Fruit fly (Drosophila melanogaster) whole organism, larva: ENCODE data around the gene CG17726.

Experiments
- noc ChIP-seq: fragments of 200-800 bp; sonication (Bioruptor generic); optimal IDR thresholded peaks from 3 replicates; lab custom pipeline; 2019; ENCODE audit warnings: missing biosample characterization, mild to moderate bottlenecking, missing genetic modification characterization, moderate library complexity

Gene CG17726

DNA sequence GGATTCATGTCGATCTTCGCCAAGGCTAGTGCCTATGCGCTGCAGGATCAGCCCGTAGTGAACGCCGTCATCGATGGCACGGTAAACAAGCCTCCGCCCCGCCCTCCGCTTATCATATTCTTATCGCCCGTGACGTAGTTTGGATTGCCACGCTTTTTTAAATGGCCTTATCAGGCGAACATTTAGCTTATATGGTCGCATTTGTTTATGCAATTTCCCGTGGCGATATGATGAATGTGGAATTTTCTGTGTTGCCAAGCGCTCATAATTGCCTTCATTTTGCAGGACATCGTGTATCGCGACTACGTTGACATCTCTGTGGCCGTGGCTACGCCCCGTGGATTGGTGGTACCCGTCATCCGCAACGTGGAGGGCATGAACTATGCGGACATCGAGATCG is 19.2 kb downstream of the CG17726 start:
- no peak for TF ChIP-seq noc (tag; lab: Kevin White, UChicago)

DNA sequence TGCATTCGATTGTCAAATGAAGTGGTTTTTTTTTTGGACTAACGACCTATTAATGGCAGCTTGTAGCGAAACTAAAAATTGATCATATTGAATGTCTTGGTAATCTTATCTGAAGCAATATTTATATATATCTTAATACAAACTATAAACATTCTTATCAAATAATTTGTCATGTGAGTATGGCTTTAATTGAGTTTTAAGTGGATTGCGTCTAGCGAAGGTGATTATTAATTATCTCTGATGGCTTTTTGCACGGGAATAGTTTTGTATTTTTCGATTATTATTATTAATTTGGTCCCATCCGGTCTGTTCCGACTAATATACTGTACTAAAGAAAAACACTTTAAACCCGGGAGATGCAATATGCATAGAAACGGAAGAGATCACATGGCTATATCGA is 20.3 kb downstream of the CG17726 start:
- no peak for TF ChIP-seq noc (tag; lab: Kevin White, UChicago)

DNA sequence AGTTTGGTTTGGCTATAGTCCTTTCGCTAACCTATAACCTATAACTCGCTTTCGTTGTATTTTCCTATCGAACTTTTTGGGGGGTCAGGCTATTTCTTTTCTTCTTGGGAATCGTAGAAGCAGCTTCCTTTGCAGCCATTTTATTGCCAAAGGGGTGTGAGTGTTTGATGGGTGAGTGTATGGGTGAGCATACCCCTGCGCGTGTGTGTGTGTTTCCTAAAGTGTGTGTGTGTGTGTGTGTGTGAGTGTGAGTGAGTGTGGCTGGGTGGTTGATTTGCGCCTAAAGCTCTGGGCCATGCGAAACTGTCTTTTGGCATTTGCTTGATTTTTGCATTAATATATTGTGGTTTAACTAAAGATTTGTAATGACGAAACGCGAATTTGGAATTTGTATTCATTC is 27.2 kb downstream of the CG17726 start:
- no peak for TF ChIP-seq noc (tag; lab: Kevin White, UChicago)

DNA sequence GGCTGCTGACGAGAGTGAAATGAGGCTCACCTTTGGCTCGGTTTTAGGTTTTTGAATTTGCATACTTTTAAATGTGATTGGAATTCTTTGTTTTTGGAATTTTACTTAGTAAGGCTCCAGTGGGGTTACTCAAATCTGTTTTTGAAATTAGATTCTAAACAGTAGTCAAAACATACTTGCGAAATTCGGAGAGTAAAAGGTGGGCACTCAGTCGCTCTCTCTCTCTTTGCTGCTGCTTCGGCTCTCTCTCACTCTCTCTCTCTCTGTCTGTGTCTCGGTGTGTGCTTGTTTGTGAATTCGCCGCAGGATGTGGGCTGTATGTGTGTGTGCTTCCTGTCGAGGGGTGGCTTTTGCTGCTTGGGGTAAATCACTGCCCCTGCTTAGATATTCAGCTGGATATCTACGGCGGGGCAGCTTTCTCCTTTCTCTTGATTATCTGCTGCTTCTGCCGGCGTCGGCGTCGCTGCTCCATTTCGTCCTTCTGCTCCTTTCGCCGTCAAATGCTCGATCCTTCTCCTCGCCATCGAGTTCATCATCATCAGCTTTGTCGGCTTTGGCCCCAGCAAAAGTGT is 27.9 kb downstream of the CG17726 start:
- TF ChIP-seq noc (tag; lab: Kevin White, UChicago): no peak

DNA sequence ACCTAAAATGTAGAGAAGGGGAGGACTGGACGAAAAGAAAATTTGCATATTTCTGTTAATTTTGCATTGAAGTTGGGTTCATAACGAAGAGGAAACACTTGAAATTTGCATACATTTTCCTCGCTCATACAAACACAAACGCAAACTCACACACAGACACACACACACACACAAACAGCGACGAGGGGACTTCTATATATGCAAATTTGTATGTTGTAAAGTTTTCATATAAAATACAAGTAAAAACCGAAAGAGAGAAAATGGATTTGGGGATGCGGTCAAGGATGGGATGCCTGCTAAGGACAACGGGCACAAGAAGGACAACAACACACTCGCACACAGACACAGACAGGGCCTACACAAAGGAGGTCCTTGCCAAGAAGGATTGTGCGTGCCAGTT is 31.0 kb downstream of the CG17726 start:
- TF ChIP-seq noc (tag; lab: Kevin White, UChicago): no peak

DNA sequence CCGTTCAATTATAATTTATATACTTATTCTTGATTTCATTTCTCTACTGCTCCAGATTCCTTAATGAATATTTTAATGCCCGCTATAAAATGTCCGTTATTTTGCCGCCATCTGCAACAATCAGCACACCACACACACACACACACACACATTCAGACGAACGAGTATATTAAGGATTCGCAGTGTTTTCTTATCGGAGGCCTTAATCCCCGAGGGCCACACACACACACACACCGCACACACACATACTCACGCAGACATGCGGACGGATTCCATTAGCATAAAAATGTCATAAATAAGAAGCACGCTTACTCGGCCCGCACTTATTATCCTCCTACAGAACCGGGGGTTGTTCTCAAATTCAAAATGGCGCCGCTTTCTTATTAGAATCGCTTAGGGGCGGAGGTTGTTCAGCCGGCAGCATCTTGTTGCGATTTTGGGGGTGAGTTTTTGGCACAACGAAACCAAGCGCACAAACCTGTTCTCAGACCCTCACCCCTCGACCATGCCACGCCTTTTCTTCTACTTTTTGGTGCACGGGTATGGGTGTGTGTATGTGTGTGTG is 34.5 kb downstream of the CG17726 start:
- no peak for TF ChIP-seq noc (tag; lab: Kevin White, UChicago)

DNA sequence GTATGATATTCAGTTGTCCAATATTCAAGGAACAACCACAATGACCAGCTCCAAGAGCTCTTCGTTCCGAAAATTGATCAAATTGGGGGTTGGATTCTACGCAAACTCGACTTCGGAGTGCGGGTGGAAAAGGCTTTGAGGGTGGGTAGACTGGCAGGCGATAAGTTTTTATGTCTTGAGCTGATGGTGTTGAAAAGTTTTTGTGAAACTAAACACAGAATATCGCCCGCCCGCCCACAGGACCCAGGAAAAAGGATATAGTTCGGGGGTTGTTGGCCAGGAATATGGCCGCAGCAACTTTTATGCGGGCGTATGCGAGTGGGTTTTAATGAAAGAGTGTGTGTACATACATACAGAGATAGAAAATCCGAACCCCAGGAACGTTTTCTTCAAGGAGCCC is 37.0 kb downstream of the CG17726 start:
- TF ChIP-seq noc (tag; lab: Kevin White, UChicago): no peak

DNA sequence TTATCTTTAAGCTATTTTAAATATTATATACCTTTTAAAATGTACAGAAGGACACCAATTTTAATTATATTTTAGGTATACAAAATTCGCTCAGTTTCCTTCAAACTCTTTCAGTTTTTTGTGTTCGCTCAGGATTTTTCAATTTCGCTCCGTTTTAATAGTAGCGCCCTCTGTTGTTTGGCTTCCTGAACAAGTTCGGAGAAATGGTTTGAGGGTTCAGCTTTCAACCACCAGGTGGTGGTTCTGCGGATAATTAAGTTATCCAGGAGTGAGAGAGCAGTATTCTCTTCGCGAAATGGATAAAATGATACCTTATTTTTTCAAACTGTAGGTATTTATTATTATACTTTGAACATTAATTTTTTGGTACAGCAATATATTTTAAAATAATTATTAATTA is 42.5 kb downstream of the CG17726 start:
- no peak for TF ChIP-seq noc (tag; lab: Kevin White, UChicago)

DNA sequence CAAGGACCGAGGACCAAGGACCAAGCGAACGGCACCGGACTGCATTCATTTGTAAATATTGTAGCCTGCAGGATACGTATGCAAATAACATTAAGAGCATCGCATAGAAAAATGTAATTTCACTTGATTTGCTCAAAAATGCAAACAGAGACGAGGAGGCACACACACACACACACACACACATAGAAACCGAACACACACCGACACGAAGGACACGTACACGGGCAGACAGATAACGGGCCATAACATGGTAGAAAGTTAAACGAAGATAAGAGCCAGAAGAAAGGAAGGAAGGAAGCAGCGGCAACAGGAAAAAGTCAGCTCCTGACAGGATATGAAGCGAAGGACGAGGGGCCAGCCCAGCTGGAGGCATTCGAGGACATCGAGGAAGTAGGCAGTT is 44.0 kb downstream of the CG17726 start:
- no peak for TF ChIP-seq noc (tag; lab: Kevin White, UChicago)

DNA sequence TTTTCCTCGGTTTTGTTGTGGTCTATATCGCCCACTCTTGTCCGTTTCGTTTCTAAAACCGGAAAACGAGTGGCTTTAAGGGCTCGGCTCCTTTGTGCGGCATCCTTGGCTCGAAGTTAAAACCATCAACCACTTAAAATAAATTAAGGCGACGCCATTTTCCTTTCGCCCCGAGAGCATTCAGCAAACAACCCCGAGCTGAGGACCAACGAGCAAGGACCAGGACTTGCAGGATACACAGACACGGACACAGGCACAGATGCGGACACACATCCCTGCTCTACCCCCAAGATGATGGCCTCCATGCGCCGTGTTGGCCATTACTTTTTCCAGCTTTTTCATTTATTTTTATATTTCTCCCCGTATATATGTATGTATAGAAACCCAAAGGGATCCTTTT is 46.1 kb downstream of the CG17726 start:
- no peak for TF ChIP-seq noc (tag; lab: Kevin White, UChicago)
